Fruit fly (Drosophila melanogaster) whole organism, wandering third instar larva: ENCODE results near the gene CG4151.

Experiments
- Abd-B ChIP-seq: fragments of >200 bp; optimal IDR thresholded peaks from 2 replicates; lab custom pipeline; 2017; ENCODE audit warnings: missing biosample characterization, missing genetic modification characterization
- CG32264 ChIP-seq: fragments of 200-800 bp; sonication (Bioruptor generic); optimal IDR thresholded peaks from 2 replicates; lab custom pipeline; 2016; ENCODE audit warnings: missing biosample characterization, missing genetic modification characterization
- CG9705 ChIP-seq: fragments of 200-800 bp; sonication (Bioruptor generic); optimal IDR thresholded peaks from 2 replicates; lab custom pipeline; 2018; ENCODE audit warnings: missing biosample characterization, mild to moderate bottlenecking, missing genetic modification characterization
- CrebA ChIP-seq: fragments of 200-800 bp; sonication (Bioruptor generic); optimal IDR thresholded peaks from 2 replicates; lab custom pipeline; 2016; ENCODE audit warnings: missing biosample characterization, mild to moderate bottlenecking, missing genetic modification characterization, borderline replicate concordance
- Dfd ChIP-seq: fragments of >200 bp; optimal IDR thresholded peaks from 2 replicates; lab custom pipeline; 2017; ENCODE audit warnings: missing biosample characterization, missing genetic modification characterization
- Dif ChIP-seq: fragments of 200-275, 200-300 bp; sonication (Bioruptor generic); optimal IDR thresholded peaks from 2 replicates; lab custom pipeline; 2018; ENCODE audit warnings: missing biosample characterization, missing genetic modification characterization; ENCODE audit not compliant: partially characterized antibody
- GATAd ChIP-seq: sonication (Bioruptor generic); optimal IDR thresholded peaks from 2 replicates; lab custom pipeline; 2016; ENCODE audit warnings: missing biosample characterization, missing genetic modification characterization
- HLH106 ChIP-seq: fragments of 200-800 bp; optimal IDR thresholded peaks from 3 replicates; lab custom pipeline; 2019; ENCODE audit warnings: missing biosample characterization, mild to moderate bottlenecking, missing genetic modification characterization, moderate library complexity
- Hnf4 ChIP-seq: fragments of 200-800 bp; sonication (Bioruptor generic); optimal IDR thresholded peaks from 2 replicates; lab custom pipeline; 2016; ENCODE audit warnings: missing biosample characterization, mild to moderate bottlenecking, missing genetic modification characterization
- Hr78 ChIP-seq: fragments of >200 bp; optimal IDR thresholded peaks from 2 replicates; lab custom pipeline; 2017; ENCODE audit warnings: missing biosample characterization, missing genetic modification characterization
- Hr83 ChIP-seq: fragments of 200-300 bp; sonication (Bioruptor generic); optimal IDR thresholded peaks from 2 replicates; lab custom pipeline; 2016; ENCODE audit warnings: missing biosample characterization, mild to moderate bottlenecking, missing genetic modification characterization, moderate library complexity; ENCODE audit not compliant: poor library complexity, severe bottlenecking
- Jra ChIP-seq: sonication (Bioruptor generic); optimal IDR thresholded peaks from 2 replicates; lab custom pipeline; 2016; ENCODE audit warnings: missing biosample characterization, missing genetic modification characterization
- Mio ChIP-seq: sonication (Bioruptor generic); optimal IDR thresholded peaks from 2 replicates; lab custom pipeline; 2016; ENCODE audit warnings: missing biosample characterization, missing genetic modification characterization
- Myc ChIP-seq: fragments of >200 bp; optimal IDR thresholded peaks from 2 replicates; lab custom pipeline; 2017
- N ChIP-seq: fragments of >200 bp; optimal IDR thresholded peaks from 2 replicates; lab custom pipeline; 2018; ENCODE audit warnings: missing biosample characterization, missing external identifiers, missing genetic modification characterization
- OdsH ChIP-seq: fragments of 200-800 bp; sonication (Bioruptor generic); optimal IDR thresholded peaks from 2 replicates; lab custom pipeline; 2016; ENCODE audit warnings: missing biosample characterization, mild to moderate bottlenecking, missing genetic modification characterization
- Rel ChIP-seq, 2 experiments: fragments of 200-800 bp; sonication (Bioruptor generic) in 1 of 2; optimal IDR thresholded peaks; 2 replicates in 1 of 2; 3 replicates in 1 of 2; lab custom pipeline; 2016 to 2019; ENCODE audit warnings: mild to moderate bottlenecking in 2 of 2, missing biosample characterization in 2 of 2, missing genetic modification characterization in 2 of 2, moderate library complexity in 1 of 2
- Sp1 ChIP-seq: fragments of 200-800 bp; sonication (Bioruptor generic); optimal IDR thresholded peaks from 3 replicates; lab custom pipeline; 2019; ENCODE audit warnings: missing biosample characterization, mild to moderate bottlenecking, missing genetic modification characterization, moderate library complexity
- Vsx2 ChIP-seq: fragments of 200-300, 225-300 bp; sonication (Bioruptor generic); optimal IDR thresholded peaks from 2 replicates; lab custom pipeline; 2018; ENCODE audit warnings: missing biosample characterization, missing genetic modification characterization; ENCODE audit not compliant: partially characterized antibody
- brk ChIP-seq: fragments of 200-800 bp; sonication (Bioruptor generic); optimal IDR thresholded peaks from 2 replicates; lab custom pipeline; 2016; ENCODE audit warnings: missing biosample characterization, mild to moderate bottlenecking, missing genetic modification characterization
- dl ChIP-seq, 2 experiments: fragments of 175-275, 200-275 bp in 1 of 2; fragments of 200-275 bp in 1 of 2; sonication (Bioruptor generic); optimal IDR thresholded peaks; lab custom pipeline; 2018; ENCODE audit warnings: mild to moderate bottlenecking in 2 of 2, missing biosample characterization in 2 of 2, missing genetic modification characterization in 2 of 2, moderate library complexity in 2 of 2; ENCODE audit not compliant: partially characterized antibody in 2 of 2, insufficient read depth in 1 of 2
- ey ChIP-seq: fragments of 200-800 bp; sonication (Bioruptor generic); optimal IDR thresholded peaks from 2 replicates; lab custom pipeline; 2016; ENCODE audit warnings: missing biosample characterization, missing genetic modification characterization
- foxo ChIP-seq, 2 experiments: fragments of 200-800 bp; sonication (Bioruptor generic); optimal IDR thresholded peaks; 2 replicates in 1 of 2; 3 replicates in 1 of 2; lab custom pipeline; 2016 to 2017; ENCODE audit warnings: missing biosample characterization in 2 of 2, missing genetic modification characterization in 2 of 2
- fru ChIP-seq: fragments of 200-800 bp; sonication (Bioruptor generic); optimal IDR thresholded peaks from 3 replicates; lab custom pipeline; 2016; ENCODE audit warnings: missing biosample characterization, mild to moderate bottlenecking, missing genetic modification characterization
- jim ChIP-seq: fragments of 175-275, 200-325 bp; sonication (Bioruptor generic); optimal IDR thresholded peaks from 2 replicates; lab custom pipeline; 2016; ENCODE audit warnings: missing biosample characterization, mild to moderate bottlenecking, missing genetic modification characterization
- lola ChIP-seq: fragments of >200 bp; optimal IDR thresholded peaks from 2 replicates; lab custom pipeline; 2017; ENCODE audit warnings: missing biosample characterization, missing genetic modification characterization
- pan ChIP-seq: fragments of >200 bp; optimal IDR thresholded peaks from 2 replicates; lab custom pipeline; 2017
- psq ChIP-seq: fragments of 200-800 bp; sonication (Bioruptor generic); optimal IDR thresholded peaks from 3 replicates; lab custom pipeline; 2017; ENCODE audit warnings: missing biosample characterization, mild to moderate bottlenecking, missing genetic modification characterization, moderate library complexity
- rgr ChIP-seq: fragments of 200-800 bp; sonication (Bioruptor generic); optimal IDR thresholded peaks from 3 replicates; lab custom pipeline; 2016; ENCODE audit warnings: missing biosample characterization, mild to moderate bottlenecking, missing genetic modification characterization
- sage ChIP-seq: fragments of 200-800 bp; sonication (Bioruptor generic); optimal IDR thresholded peaks from 2 replicates; lab custom pipeline; 2016; ENCODE audit warnings: missing biosample characterization, mild to moderate bottlenecking, missing genetic modification characterization
- sv ChIP-seq: fragments of 200-800 bp; sonication (Bioruptor generic); optimal IDR thresholded peaks from 3 replicates; lab custom pipeline; 2016; ENCODE audit warnings: missing biosample characterization, missing genetic modification characterization
- tai ChIP-seq: sonication (Bioruptor generic); optimal IDR thresholded peaks from 2 replicates; lab custom pipeline; 2016; ENCODE audit warnings: missing biosample characterization, missing genetic modification characterization
- usp ChIP-seq: fragments of >200 bp; optimal IDR thresholded peaks from 2 replicates; lab custom pipeline; 2017; ENCODE audit warnings: missing biosample characterization, missing genetic modification characterization
- woc ChIP-seq: sonication (Bioruptor generic); optimal IDR thresholded peaks from 2 replicates; lab custom pipeline; 2016; ENCODE audit warnings: missing biosample characterization, mild to moderate bottlenecking, missing genetic modification characterization

CG4151 gene

DNA sequence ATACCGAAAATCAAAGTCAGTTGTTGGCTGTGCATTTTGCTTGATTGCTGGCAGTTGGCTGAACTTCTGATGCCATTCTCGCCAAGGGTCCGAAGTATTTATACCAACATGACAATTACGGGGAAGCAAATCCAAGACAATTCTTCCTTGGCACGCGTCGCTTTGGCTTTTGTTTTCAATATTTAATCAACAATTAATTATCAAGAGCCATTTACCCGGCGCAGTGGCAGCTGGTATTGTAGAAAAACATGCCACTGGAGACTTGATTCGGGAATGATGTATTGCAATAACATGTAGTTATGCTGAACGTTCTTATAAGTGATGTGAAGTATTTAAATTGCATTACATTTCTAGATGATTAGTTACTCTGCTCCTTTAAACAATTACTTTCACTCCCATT is at the start of gene CG4151, which contains the start of gene CG32762:
Gene CG4151, plus strand, starts transcription at position 348 of the 400 bp plus-strand sequence.
Gene CG32762, minus strand, starts transcription at position 101 of the 400 bp plus-strand sequence.
- no peak for TF ChIP-seq Dif
- no peak for TF ChIP-seq woc
- TF ChIP-seq CG32264: no peak
- TF ChIP-seq Myc (lab: Kevin White, UChicago): no peak
- no peak for TF ChIP-seq GATAd (GFP tag; lab: Kevin White, UChicago)
- TF ChIP-seq ey (GFP tag; lab: Kevin White, UChicago): no peak
- no peak for TF ChIP-seq lola (GFP tag; lab: Kevin White, UChicago)
- TF ChIP-seq usp (GFP tag; lab: Kevin White, UChicago): no peak
- no peak for TF ChIP-seq Hr83 (GFP tag; lab: Kevin White, UChicago)
- TF ChIP-seq Hnf4 (GFP tag; lab: Kevin White, UChicago): no peak
- no peak for TF ChIP-seq fru (GFP tag; lab: Kevin White, UChicago)
- TF ChIP-seq N (GFP tag; lab: Kevin White, UChicago): no peak
- no peak for TF ChIP-seq Rel (GFP tag; optimal IDR thresholded peaks at IDR 0.05; lab: Kevin White, UChicago)
- TF ChIP-seq Rel (tag; optimal IDR thresholded peaks at IDR 0.05; lab: Kevin White, UChicago): no peak
- TF ChIP-seq Mio (GFP tag; lab: Kevin White, UChicago): no peak
- no peak for TF ChIP-seq Sp1 (GFP tag; lab: Kevin White, UChicago)

dm6 chrX:5485903-5486302 is 15.4 kb upstream of the CG4151 start:
- no peak for TF ChIP-seq Hnf4 (GFP tag; lab: Kevin White, UChicago)

DNA sequence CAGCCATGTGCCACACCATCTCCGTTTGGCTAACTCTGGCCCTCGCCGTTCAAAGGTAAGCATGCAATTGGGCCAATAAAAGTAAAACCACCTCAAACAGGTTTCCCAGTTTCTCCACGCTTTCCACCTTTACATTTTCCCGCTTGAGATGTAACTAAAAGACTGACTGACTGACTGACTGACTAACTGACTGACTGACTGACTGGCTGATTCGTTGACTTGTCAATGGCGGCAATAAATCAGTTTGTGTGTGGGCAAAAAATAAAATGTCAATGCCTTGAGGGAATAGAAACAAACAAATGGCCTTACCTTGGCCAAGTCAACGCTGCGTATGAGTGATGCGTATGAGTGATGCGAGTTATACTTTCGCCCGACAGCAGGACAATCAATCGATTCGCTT is 13.9 kb upstream of the CG4151 start:
- no peak for TF ChIP-seq Vsx2
- no peak for TF ChIP-seq tai (GFP tag; lab: Kevin White, UChicago)
- TF ChIP-seq Jra: no peak
- no peak for TF ChIP-seq dl (GFP tag; optimal IDR thresholded peaks at IDR 0.05; lab: Kevin White, UChicago; ENCODE audit: insufficient read depth in 1 of 2, partially characterized antibody in 2 of 2)
- no peak for TF ChIP-seq Hr78 (GFP tag; lab: Kevin White, UChicago)
- no peak for TF ChIP-seq jim
- no peak for TF ChIP-seq Abd-B (GFP tag; lab: Kevin White, UChicago)
- TF ChIP-seq OdsH (GFP tag; lab: Kevin White, UChicago): no peak
- no peak for TF ChIP-seq CG9705 (GFP tag; lab: Kevin White, UChicago)
- no peak for TF ChIP-seq fru (GFP tag; lab: Kevin White, UChicago)
- no peak for TF ChIP-seq CrebA (GFP tag; lab: Kevin White, UChicago)
- no peak for TF ChIP-seq Hr83 (GFP tag; lab: Kevin White, UChicago)
- no peak for TF ChIP-seq Rel (GFP tag; optimal IDR thresholded peaks at IDR 0.05; lab: Kevin White, UChicago)
- no peak for TF ChIP-seq Rel (tag; optimal IDR thresholded peaks at IDR 0.05; lab: Kevin White, UChicago)
- no peak for TF ChIP-seq Dfd
- TF ChIP-seq pan (lab: Kevin White, UChicago): no peak
- no peak for TF ChIP-seq rgr (GFP tag; lab: Kevin White, UChicago)
- TF ChIP-seq HLH106 (tag; lab: Kevin White, UChicago): no peak

- TF ChIP-seq psq (GFP tag; lab: Kevin White, UChicago): no peak
- TF ChIP-seq Abd-B (GFP tag; lab: Kevin White, UChicago): no peak
- TF ChIP-seq lola (GFP tag; lab: Kevin White, UChicago): no peak
- no peak for TF ChIP-seq jim
- no peak for TF ChIP-seq CG32264
- TF ChIP-seq OdsH (GFP tag; lab: Kevin White, UChicago): no peak
- TF ChIP-seq sage (GFP tag; lab: Kevin White, UChicago): no peak
- no peak for TF ChIP-seq GATAd (GFP tag; lab: Kevin White, UChicago)
- TF ChIP-seq tai (GFP tag; lab: Kevin White, UChicago): no peak
- no peak for TF ChIP-seq rgr (GFP tag; lab: Kevin White, UChicago)
Measured at dm6 chrX:5495901-5496300, 5.4 kb upstream of the CG4151 start, which contains the start of gene frma. TSS of gene frma (minus strand) at chrX:5496052.

DNA sequence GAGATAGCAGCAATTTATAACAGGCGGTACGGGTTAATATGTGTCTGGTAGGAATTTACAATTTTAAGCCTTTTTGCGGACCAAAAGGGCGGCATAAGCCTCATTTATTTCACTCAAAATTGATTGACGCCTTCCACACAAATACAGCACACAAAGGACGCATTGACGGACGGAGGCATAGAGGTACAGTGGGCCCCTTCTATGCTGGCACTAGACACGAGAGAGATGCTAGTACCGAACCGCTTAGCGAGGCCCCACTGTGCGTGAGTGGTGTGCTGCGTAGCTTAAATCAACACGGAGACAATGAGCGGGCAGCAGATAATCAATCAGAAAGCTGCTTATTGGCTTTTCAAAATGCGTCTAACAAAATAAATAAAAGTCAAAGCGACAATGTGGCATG is 4.5 kb upstream of the CG4151 start:
- TF ChIP-seq brk: no peak
- no peak for TF ChIP-seq jim
- no peak for TF ChIP-seq Dfd
- no peak for TF ChIP-seq OdsH (GFP tag; lab: Kevin White, UChicago)
- TF ChIP-seq HLH106 (tag; lab: Kevin White, UChicago): no peak
- TF ChIP-seq foxo (GFP tag; optimal IDR thresholded peaks at IDR 0.05; lab: Kevin White, UChicago): no peak
- TF ChIP-seq Vsx2: no peak
- no peak for TF ChIP-seq rgr (GFP tag; lab: Kevin White, UChicago)
- no peak for TF ChIP-seq Hr83 (GFP tag; lab: Kevin White, UChicago)
- TF ChIP-seq sv: no peak
- TF ChIP-seq ey (GFP tag; lab: Kevin White, UChicago): no peak
- TF ChIP-seq lola (GFP tag; lab: Kevin White, UChicago): no peak
- no peak for TF ChIP-seq Rel (GFP tag; optimal IDR thresholded peaks at IDR 0.05; lab: Kevin White, UChicago)
- TF ChIP-seq Rel (tag; optimal IDR thresholded peaks at IDR 0.05; lab: Kevin White, UChicago): no peak
- no peak for TF ChIP-seq fru (GFP tag; lab: Kevin White, UChicago)
- no peak for TF ChIP-seq Jra
- no peak for TF ChIP-seq CG32264
- no peak for TF ChIP-seq pan (lab: Kevin White, UChicago)
